Fruit fly (Drosophila melanogaster) whole organism, embryonic: Measurements from ENCODE around the gene nudC.

Experiments used
- Awh ChIP-seq: fragments of 200-800 bp; sonication (Bioruptor generic); IDR thresholded peaks from 2 replicates; pipeline ENCODE4, ENCODE4 v1.3.6; 2022; ENCODE audit warnings: missing biosample characterization, missing genetic modification characterization
- Bteb2 ChIP-seq: fragments of 200-800 bp; sonication (Bioruptor generic); optimal IDR thresholded peaks from 2 replicates; lab custom pipeline; 2016; ENCODE audit warnings: missing biosample characterization, missing genetic modification characterization
- CG10321 ChIP-seq: fragments of 200-800 bp; sonication (Bioruptor generic); IDR thresholded peaks from 2 replicates; pipeline ENCODE4 v1.3.6; 2022; ENCODE audit warnings: missing biosample characterization, missing genetic modification characterization
- CG10366 ChIP-seq: fragments of 200-800 bp; sonication (Bioruptor generic); IDR thresholded peaks from 2 replicates; pipeline ENCODE4 v1.3.6; 2022; ENCODE audit warnings: missing biosample characterization, missing genetic modification characterization
- CG10543 ChIP-seq: fragments of 200-800 bp; sonication (Bioruptor generic); optimal IDR thresholded peaks from 3 replicates; lab custom pipeline; 2017; ENCODE audit warnings: missing biosample characterization, mild to moderate bottlenecking, missing genetic modification characterization, moderate library complexity
- CG10979 ChIP-seq: fragments of 200-800 bp; sonication (Bioruptor generic); optimal IDR thresholded peaks from 2 replicates; lab custom pipeline; 2018; ENCODE audit warnings: missing biosample characterization, mild to moderate bottlenecking, missing genetic modification characterization, moderate library complexity
- CG11398 ChIP-seq: fragments of 200-800 bp; sonication (Bioruptor generic); optimal IDR thresholded peaks from 2 replicates; lab custom pipeline; 2016; ENCODE audit warnings: missing biosample characterization, missing genetic modification characterization
- CG11504 ChIP-seq: fragments of 200-800 bp; sonication (Bioruptor generic); optimal IDR thresholded peaks from 3 replicates; lab custom pipeline; 2019; ENCODE audit warnings: missing biosample characterization, mild to moderate bottlenecking, missing genetic modification characterization, moderate library complexity
- CG11560 ChIP-seq: fragments of 200-800 bp; sonication (Bioruptor generic); IDR thresholded peaks from 3 replicates; pipeline ENCODE4 v1.3.6; 2022; ENCODE audit warnings: missing biosample characterization, missing genetic modification characterization
- CG12744 ChIP-seq: fragments of 200-800 bp; sonication (Bioruptor generic); optimal IDR thresholded peaks from 2 replicates; lab custom pipeline; 2016; ENCODE audit warnings: missing biosample characterization, missing genetic modification characterization
- CG1603 ChIP-seq: fragments of 200-800 bp; sonication (Bioruptor generic); optimal IDR thresholded peaks from 2 replicates; lab custom pipeline; 2019; ENCODE audit warnings: missing biosample characterization, mild to moderate bottlenecking, missing genetic modification characterization, moderate library complexity
- CG2712 ChIP-seq: fragments of 200-800 bp; optimal IDR thresholded peaks from 3 replicates; lab custom pipeline; 2019; ENCODE audit warnings: missing biosample characterization, mild to moderate bottlenecking, missing genetic modification characterization, moderate library complexity
- CG30431 ChIP-seq: fragments of 200-800 bp; sonication (Bioruptor generic); optimal IDR thresholded peaks from 2 replicates; lab custom pipeline; 2017; ENCODE audit warnings: missing biosample characterization, missing genetic modification characterization
- CG34376 ChIP-seq: fragments of 200-800 bp; sonication (Bioruptor generic); optimal IDR thresholded peaks from 2 replicates; lab custom pipeline; 2018; ENCODE audit warnings: missing biosample characterization, mild to moderate bottlenecking, missing genetic modification characterization
- CG3995 ChIP-seq: fragments of 200-800 bp; sonication (Bioruptor generic); optimal IDR thresholded peaks from 3 replicates; lab custom pipeline; 2016; ENCODE audit warnings: missing biosample characterization, missing genetic modification characterization
- CG43689 ChIP-seq: fragments of 200-800 bp; sonication (Bioruptor generic); IDR thresholded peaks from 2 replicates; pipeline ENCODE4 v1.3.6; 2022; ENCODE audit warnings: missing biosample characterization, missing genetic modification characterization
- CG4404 ChIP-seq: fragments of 200-800 bp; sonication (Bioruptor generic); IDR thresholded peaks from 2 replicates; pipeline ENCODE4 v1.3.6; 2022; ENCODE audit warnings: missing biosample characterization, missing genetic modification characterization
- CG5180 ChIP-seq: fragments of 200-800 bp; sonication (Bioruptor generic); optimal IDR thresholded peaks from 3 replicates; lab custom pipeline; 2017; ENCODE audit warnings: missing biosample characterization, missing genetic modification characterization, mild to moderate bottlenecking, moderate library complexity, missing genetic modification reagents
- CG7556 ChIP-seq: fragments of 200-800 bp; sonication (Bioruptor generic); optimal IDR thresholded peaks from 2 replicates; lab custom pipeline; 2017; ENCODE audit warnings: missing biosample characterization, mild to moderate bottlenecking, missing genetic modification characterization
- CG9797 ChIP-seq: fragments of 200-800 bp; sonication (Bioruptor generic); optimal IDR thresholded peaks from 3 replicates; lab custom pipeline; 2018; ENCODE audit warnings: missing biosample characterization, mild to moderate bottlenecking, missing genetic modification characterization
- CG9876 ChIP-seq: fragments of 200-800 bp; sonication (Bioruptor generic); optimal IDR thresholded peaks from 2 replicates; lab custom pipeline; 2016; ENCODE audit warnings: missing biosample characterization, missing genetic modification characterization
- Dad ChIP-seq: fragments of 200-800 bp; sonication (Bioruptor generic); optimal IDR thresholded peaks from 3 replicates; lab custom pipeline; 2016; ENCODE audit warnings: missing biosample characterization, missing genetic modification characterization
- Dref ChIP-seq: fragments of 200-800 bp; sonication (Bioruptor generic); IDR thresholded peaks from 2 replicates; pipeline ENCODE4 v1.3.6; 2022; ENCODE audit warnings: missing biosample characterization, missing genetic modification characterization
- ERR ChIP-seq: fragments of 200-800 bp; sonication (Bioruptor generic); optimal IDR thresholded peaks from 2 replicates; lab custom pipeline; 2016; ENCODE audit warnings: missing biosample characterization, missing genetic modification characterization
- HmgZ ChIP-seq: fragments of 200-800 bp; sonication (Bioruptor generic); optimal IDR thresholded peaks from 2 replicates; lab custom pipeline; 2018; ENCODE audit warnings: missing biosample characterization, mild to moderate bottlenecking, missing genetic modification characterization
- Kr ChIP-seq: fragments of 200-800 bp; sonication (Bioruptor generic); optimal IDR thresholded peaks from 2 replicates; lab custom pipeline; 2017; ENCODE audit warnings: missing biosample characterization, mild to moderate bottlenecking, missing genetic modification characterization
- Lpt ChIP-seq: fragments of >200 bp; optimal IDR thresholded peaks from 2 replicates; lab custom pipeline; 2018; ENCODE audit warnings: missing biosample characterization, missing genetic modification characterization
- MESR4 ChIP-seq: fragments of 200-800 bp; sonication (Bioruptor generic); optimal IDR thresholded peaks from 2 replicates; lab custom pipeline; 2018; ENCODE audit warnings: missing biosample characterization, mild to moderate bottlenecking, missing genetic modification characterization, moderate library complexity
- Six4 ChIP-seq: fragments of 200-800 bp; sonication (Bioruptor generic); optimal IDR thresholded peaks from 2 replicates; lab custom pipeline; 2016; ENCODE audit warnings: missing biosample characterization, missing genetic modification characterization
- Sox100B ChIP-seq: fragments of 200-800 bp; sonication (Bioruptor generic); optimal IDR thresholded peaks from 3 replicates; lab custom pipeline; 2018; ENCODE audit warnings: missing biosample characterization, mild to moderate bottlenecking, missing genetic modification characterization
- Vsx1 ChIP-seq: fragments of 200-800 bp; sonication (Bioruptor generic); optimal IDR thresholded peaks from 2 replicates; lab custom pipeline; 2017; ENCODE audit warnings: missing biosample characterization, mild to moderate bottlenecking, missing genetic modification characterization, missing genetic modification reagents
- bowl ChIP-seq: fragments of 200-800 bp; sonication (Bioruptor generic); IDR thresholded peaks from 2 replicates; pipeline ENCODE4 v1.3.6; 2022; ENCODE audit warnings: missing biosample characterization, missing genetic modification characterization
- cas ChIP-seq: fragments of 200-800 bp; sonication (Bioruptor generic); IDR thresholded peaks from 2 replicates; pipeline ENCODE4 v1.3.6; 2022; ENCODE audit warnings: missing biosample characterization, missing genetic modification characterization
- chm ChIP-seq: fragments of 200-800 bp; sonication (Bioruptor generic); IDR thresholded peaks from 2 replicates; pipeline ENCODE4 v1.3.6; 2022; ENCODE audit warnings: missing biosample characterization, missing genetic modification characterization
- dm ChIP-seq: fragments of 200-800 bp; sonication (Bioruptor generic); optimal IDR thresholded peaks from 3 replicates; lab custom pipeline; 2016; ENCODE audit warnings: missing biosample characterization, missing genetic modification characterization
- en ChIP-seq: fragments of 200-800 bp; sonication (Bioruptor generic); optimal IDR thresholded peaks from 2 replicates; lab custom pipeline; 2016; ENCODE audit warnings: missing biosample characterization, missing genetic modification characterization
- grn ChIP-seq: fragments of 200-800 bp; sonication (Bioruptor generic); optimal IDR thresholded peaks from 3 replicates; lab custom pipeline; 2017; ENCODE audit warnings: missing biosample characterization, missing genetic modification characterization
- klu ChIP-seq: fragments of 200-800 bp; sonication (Bioruptor generic); IDR thresholded peaks from 2 replicates; pipeline ENCODE4 v1.3.6; 2022; ENCODE audit warnings: missing biosample characterization, missing genetic modification characterization
- lola ChIP-seq, 3 experiments: fragments of >200 bp in 2 of 3; fragments of 200-800 bp in 1 of 3; sonication (Bioruptor generic) in 1 of 3; optimal IDR thresholded peaks; 2 replicates each; lab custom pipeline; 2017 to 2019; ENCODE audit warnings: missing biosample characterization in 3 of 3, missing genetic modification characterization in 3 of 3, mild to moderate bottlenecking in 1 of 3, moderate library complexity in 1 of 3
- lov ChIP-seq, 2 experiments: fragments of 200-800 bp in 1 of 2; fragments of >200 bp in 1 of 2; sonication (Bioruptor generic) in 1 of 2; IDR thresholded peaks in 1 of 2; optimal IDR thresholded peaks in 1 of 2; 2 replicates in 1 of 2; 3 replicates in 1 of 2; pipeline versions ENCODE4 v1.3.6 to Lab custom; 2017 to 2022; ENCODE audit warnings: missing biosample characterization in 1 of 2, missing genetic modification characterization in 1 of 2
- nerfin-1 ChIP-seq: fragments of 200-800 bp; sonication (Bioruptor generic); optimal IDR thresholded peaks from 3 replicates; lab custom pipeline; 2019; ENCODE audit warnings: missing biosample characterization, mild to moderate bottlenecking, missing genetic modification characterization, moderate library complexity
- nom ChIP-seq: fragments of 200-800 bp; sonication (Bioruptor generic); optimal IDR thresholded peaks from 2 replicates; lab custom pipeline; 2017; ENCODE audit warnings: missing biosample characterization, missing genetic modification characterization, mild to moderate bottlenecking, moderate library complexity, missing genetic modification reagents
- rib ChIP-seq: fragments of 200-800 bp; sonication (Bioruptor generic); IDR thresholded peaks from 2 replicates; pipeline ENCODE4 v1.3.6; 2022; ENCODE audit warnings: missing biosample characterization, missing genetic modification characterization
- salm ChIP-seq: fragments of 200-800 bp; sonication (Bioruptor generic); optimal IDR thresholded peaks from 2 replicates; lab custom pipeline; 2018; ENCODE audit warnings: missing biosample characterization, mild to moderate bottlenecking, missing genetic modification characterization
- sens ChIP-seq: fragments of 200-800 bp; sonication (Bioruptor generic); peaks from one replicate; lab custom pipeline; 2016; ENCODE audit warnings: missing biosample characterization, missing genetic modification characterization
- slp2 ChIP-seq: fragments of 200-800 bp; sonication (Bioruptor generic); optimal IDR thresholded peaks from 2 replicates; lab custom pipeline; 2016; ENCODE audit warnings: missing biosample characterization, missing genetic modification characterization
- sob ChIP-seq: fragments of 200-800 bp; sonication (Bioruptor generic); IDR thresholded peaks from 2 replicates; pipeline ENCODE4 v1.3.6; 2022; ENCODE audit warnings: missing biosample characterization, missing genetic modification characterization
- ssp ChIP-seq: fragments of 200-800 bp; sonication (Bioruptor generic); IDR thresholded peaks from 2 replicates; pipeline ENCODE4 v1.3.6; 2022; ENCODE audit warnings: missing biosample characterization, missing genetic modification characterization
- tin ChIP-seq: fragments of 200-800 bp; sonication (Bioruptor generic); optimal IDR thresholded peaks from 3 replicates; lab custom pipeline; 2016; ENCODE audit warnings: missing biosample characterization, missing genetic modification characterization
- tup ChIP-seq: fragments of 200-800 bp; sonication (Bioruptor generic); optimal IDR thresholded peaks from 2 replicates; lab custom pipeline; 2016; ENCODE audit warnings: missing biosample characterization, mild to moderate bottlenecking, missing genetic modification characterization, moderate library complexity
- usp ChIP-seq: fragments of >200 bp; optimal IDR thresholded peaks from 2 replicates; lab custom pipeline; 2017; ENCODE audit warnings: missing biosample characterization, missing genetic modification characterization

nudC gene

DNA sequence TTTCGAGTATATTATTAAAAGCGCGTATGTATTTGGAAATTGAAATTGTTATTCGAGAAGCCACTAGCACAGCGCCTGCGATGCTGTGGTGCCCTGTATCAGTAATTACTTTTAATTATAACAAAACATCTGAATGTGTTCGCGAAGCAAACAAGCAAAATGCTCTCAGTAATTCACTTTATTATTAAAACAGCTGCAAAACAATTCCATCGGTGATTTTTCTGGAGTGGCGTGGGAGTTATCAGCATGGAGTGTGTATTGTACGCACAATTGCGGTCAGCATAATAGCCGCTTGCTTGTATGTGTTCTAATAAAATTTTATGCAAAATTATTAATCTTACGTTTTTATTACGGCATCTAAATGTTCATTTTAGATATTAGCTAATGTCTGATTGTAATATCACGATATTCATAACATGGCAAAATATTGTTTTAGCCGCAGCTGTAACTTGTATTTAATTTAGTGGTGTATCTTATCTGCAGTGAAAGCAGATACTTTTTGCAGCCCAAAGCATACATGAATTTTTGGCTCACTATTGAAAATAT lies 22.5 kb upstream of the nudC start (continued):
- TF ChIP-seq CG10543 (no peak), CG30431 (GFP tag; lab: Kevin White, UChicago) (peak; percentile 57), Vsx1 (GFP tag; lab: Kevin White, UChicago) (no peak), CG43689 (GFP tag; lab: Robert Waterston, UW) (no peak), Bteb2 (GFP tag; lab: Kevin White, UChicago) (peak; percentile 35), CG10366 (GFP tag; lab: Robert Waterston, UW) (peak; percentile 74), tin (GFP tag; lab: Kevin White, UChicago) (peak; percentile 54), Dad (GFP tag; lab: Kevin White, UChicago) (no peak), cas (no peak), CG9797 (GFP tag; lab: Kevin White, UChicago) (no peak), en (peak; percentile 61), CG3995 (no peak), CG2712 (tag; lab: Kevin White, UChicago) (peak; percentile 83), sob (peak; percentile 85), salm (tag; lab: Kevin White, UChicago) (peak; percentile 61), CG11504 (tag; lab: Kevin White, UChicago) (no peak), CG7556 (peak; percentile 75), CG5180 (GFP tag; lab: Kevin White, UChicago) (no peak), grn (GFP tag; lab: Kevin White, UChicago) (no peak), tup (GFP tag; lab: Kevin White, UChicago) (peak; percentile 40), Sox100B (GFP tag; lab: Kevin White, UChicago) (no peak), CG9876 (GFP tag; lab: Kevin White, UChicago) (no peak), Kr (GFP tag; lab: Kevin White, UChicago) (no peak), CG12744 (peak; percentile 46), nom (GFP tag; lab: Kevin White, UChicago) (peak; percentile 18), usp (GFP tag; lab: Kevin White, UChicago) (no peak), HmgZ (tag; lab: Kevin White, UChicago) (peak; percentile 47), Lpt (GFP tag; lab: Kevin White, UChicago) (no peak), slp2 (GFP tag; lab: Kevin White, UChicago) (peak; percentile 27), CG11398 (GFP tag; lab: Kevin White, UChicago) (peak; percentile 1), CG10979 (tag; lab: Kevin White, UChicago) (peak; percentile 85), Six4 (peak; percentile 51), rib (GFP tag; lab: Robert Waterston, UW) (0 out of 2 replicates have a peak, but pooled peaks have one; percentile 13), CG11560 (tag; lab: Robert Waterston, UW) (no peak), CG10321 (GFP tag; lab: Robert Waterston, UW) (peak; percentile 33; the same call in 1 of the 2 replicates), lola (GFP tag; optimal IDR thresholded peaks at IDR 0.05; lab: Kevin White, UChicago) (peak in 1 of 3 experiments; percentile 52), bowl (GFP tag; lab: Robert Waterston, UW) (no peak), CG4404 (peak; percentile 65), CG34376 (GFP tag; lab: Kevin White, UChicago) (no peak), ERR (GFP tag; lab: Kevin White, UChicago) (peak; percentile 65), CG1603 (tag; lab: Kevin White, UChicago) (peak; percentile 83), lov (optimal IDR thresholded peaks at IDR 0.05; lab: Kevin White, UChicago) (no peak), lov (GFP tag; IDR thresholded peaks at IDR 0.05; lab: Robert Waterston, UW) (peak; percentile 44; the same call in 1 of the 3 replicates), chm (GFP tag; lab: Robert Waterston, UW) (peak; percentile 78), klu (no peak), dm (GFP tag; lab: Kevin White, UChicago) (no peak), sens (peak; percentile 98), Dref (GFP tag; lab: Robert Waterston, UW) (no peak), ssp (GFP tag; lab: Robert Waterston, UW) (peak; percentile 50), Awh (GFP tag; lab: Robert Waterston, UW) (peak; percentile 80), MESR4 (GFP tag; lab: Kevin White, UChicago) (no peak), nerfin-1 (tag; lab: Kevin White, UChicago) (peak; percentile 52)
